Worm (Caenorhabditis elegans) whole organism, L1 larva: Measurements from ENCODE around the gene clec-173.

Source experiments
- alr-1 ChIP-seq: fragments of 200-800 bp; sonication (Bioruptor generic); optimal IDR thresholded peaks from 2 replicates; lab custom pipeline; 2018; ENCODE audit warnings: borderline replicate concordance, mild to moderate bottlenecking, missing genetic modification characterization, missing compliant biosample characterization
- fkh-4 ChIP-seq: sonication (generic microtip); optimal IDR thresholded peaks from 2 replicates; lab custom pipeline; 2016; ENCODE audit warnings: missing compliant biosample characterization, missing genetic modification characterization, borderline replicate concordance
- jun-1 ChIP-seq: fragments of 150-350 bp; optimal IDR thresholded peaks from 2 replicates; lab custom pipeline; 2014; ENCODE audit warnings: missing biosample characterization, missing genetic modification reagents, missing genetic modification characterization
- lin-14 ChIP-seq: fragments of 200-800 bp; sonication (Bioruptor generic); optimal IDR thresholded peaks from 2 replicates; lab custom pipeline; 2018; ENCODE audit warnings: mild to moderate bottlenecking, missing genetic modification characterization, moderate library complexity, missing compliant biosample characterization
- mab-9 ChIP-seq: fragments of 200-800 bp; sonication (Bioruptor generic); IDR thresholded peaks from 2 replicates; pipeline ENCODE4 v1.3.6; 2022; ENCODE audit warnings: missing genetic modification reagents, missing genetic modification characterization, missing compliant biosample characterization
- nhr-11 ChIP-seq: fragments of 150-350 bp; optimal IDR thresholded peaks from 2 replicates; lab custom pipeline; 2014; ENCODE audit warnings: missing biosample characterization, missing genetic modification characterization
- nhr-237 ChIP-seq: fragments of 150-350 bp; optimal IDR thresholded peaks from 2 replicates; lab custom pipeline; 2014; ENCODE audit warnings: missing biosample characterization, missing genetic modification characterization
- sox-4 ChIP-seq: sonication (generic microtip); optimal IDR thresholded peaks from 2 replicates; lab custom pipeline; 2016; ENCODE audit warnings: missing genetic modification characterization, missing compliant biosample characterization
- tbx-2 ChIP-seq: sonication (generic microtip); optimal IDR thresholded peaks from 2 replicates; lab custom pipeline; 2016; ENCODE audit warnings: missing genetic modification characterization, missing compliant biosample characterization
- unc-86 ChIP-seq: sonication (generic microtip); optimal IDR thresholded peaks from 2 replicates; lab custom pipeline; 2016; ENCODE audit warnings: missing genetic modification characterization, missing compliant biosample characterization
- zag-1 ChIP-seq: fragments of 150-350 bp; optimal IDR thresholded peaks from 2 replicates; lab custom pipeline; 2014; ENCODE audit warnings: missing biosample characterization, missing genetic modification characterization

DNA sequence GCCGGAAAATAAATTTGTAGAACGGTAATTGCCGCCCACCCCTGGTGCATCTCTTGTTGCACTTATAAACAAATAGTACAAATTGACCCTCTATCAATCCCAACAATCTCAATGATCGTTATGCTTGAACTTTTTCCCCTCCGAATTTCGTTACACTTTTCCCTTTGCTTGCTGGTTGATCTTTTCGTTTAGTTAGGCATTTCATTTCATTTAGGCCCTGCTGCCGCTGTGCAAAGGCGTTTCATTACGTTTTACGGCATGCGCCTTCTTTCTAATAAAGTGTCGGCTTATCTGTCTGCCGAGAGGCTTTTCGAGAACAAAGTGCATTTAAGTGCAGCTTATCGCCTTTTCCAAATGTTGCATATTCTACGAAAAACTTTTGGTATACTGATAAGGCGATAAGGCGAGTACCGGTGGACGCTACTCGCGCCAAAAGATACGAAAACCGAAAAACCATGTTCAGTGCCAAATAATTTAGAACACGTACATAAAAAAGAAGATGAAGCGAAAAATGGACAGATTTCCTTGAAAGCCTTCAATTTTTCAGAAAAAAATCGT lies 43.3 kb upstream of the clec-173 start:
- no peak for TF ChIP-seq zag-1
- TF ChIP-seq tbx-2 (tag; lab: Kevin White, UChicago), result no peak
- TF ChIP-seq jun-1, result no peak
- TF ChIP-seq unc-86 (tag; lab: Kevin White, UChicago), result no peak
- no peak for TF ChIP-seq mab-9 (GFP tag; lab: Robert Waterston, UW)
- no peak for TF ChIP-seq nhr-11 (tag; lab: Kevin White, UChicago)
- no peak for TF ChIP-seq lin-14 (GFP tag; lab: Kevin White, UChicago)
- no peak for TF ChIP-seq alr-1
- TF ChIP-seq sox-4, result no peak
- TF ChIP-seq nhr-237, result no peak
- no peak for TF ChIP-seq fkh-4
